Worm (Caenorhabditis elegans) whole organism, late embryonic: Measurements from ENCODE around the gene F46G10.4.

Experiments
- K09A11.1 ChIP-seq: sonication (generic microtip); optimal IDR thresholded peaks from 2 replicates; lab custom pipeline; 2017; ENCODE audit warnings: antibody characterized with exemption, mild to moderate bottlenecking, missing genetic modification characterization, missing compliant biosample characterization; ENCODE audit not compliant: insufficient read depth
- ceh-14 ChIP-seq: sonication (generic microtip); optimal IDR thresholded peaks from 2 replicates; lab custom pipeline; 2016; ENCODE audit warnings: missing genotype, missing genetic modification characterization, missing compliant biosample characterization
- ceh-18 ChIP-seq: sonication (generic microtip); optimal IDR thresholded peaks from 2 replicates; lab custom pipeline; 2016; ENCODE audit warnings: missing genetic modification characterization, missing compliant biosample characterization
- ceh-19 ChIP-seq: fragments of 200-800 bp; sonication (Bioruptor generic); optimal IDR thresholded peaks from 2 replicates; lab custom pipeline; 2018; ENCODE audit warnings: mild to moderate bottlenecking, missing genetic modification characterization, missing compliant biosample characterization
- ceh-22 ChIP-seq: sonication (generic microtip); optimal IDR thresholded peaks from 2 replicates; lab custom pipeline; 2017; ENCODE audit warnings: missing biosample characterization, missing genetic modification characterization
- ceh-24 ChIP-seq: sonication (generic microtip); optimal IDR thresholded peaks from 2 replicates; lab custom pipeline; 2016; ENCODE audit warnings: mild to moderate bottlenecking, missing genetic modification characterization, missing compliant biosample characterization
- ceh-31 ChIP-seq: sonication (generic microtip); optimal IDR thresholded peaks from 2 replicates; lab custom pipeline; 2016; ENCODE audit warnings: missing genetic modification characterization, missing compliant biosample characterization
- ceh-45 ChIP-seq: fragments of 200-800 bp; sonication (Bioruptor generic); IDR thresholded peaks from 2 replicates; pipeline ENCODE4 v1.3.6; 2022; ENCODE audit warnings: missing genetic modification reagents, missing genetic modification characterization, missing compliant biosample characterization
- ceh-6 ChIP-seq: fragments of 200-800 bp; sonication (Bioruptor generic); optimal IDR thresholded peaks from 2 replicates; lab custom pipeline; 2018; ENCODE audit warnings: mild to moderate bottlenecking, missing genetic modification characterization, missing compliant biosample characterization
- ceh-9 ChIP-seq: sonication (generic microtip); optimal IDR thresholded peaks from 2 replicates; lab custom pipeline; 2016; ENCODE audit warnings: mild to moderate bottlenecking, missing genetic modification characterization, inconsistent platforms, missing compliant biosample characterization
- che-1 ChIP-seq: sonication (generic microtip); optimal IDR thresholded peaks from 2 replicates; lab custom pipeline; 2016; ENCODE audit warnings: mild to moderate bottlenecking, missing genetic modification characterization, missing compliant biosample characterization
- dmd-4 ChIP-seq: sonication (generic microtip); optimal IDR thresholded peaks from 2 replicates; lab custom pipeline; 2016; ENCODE audit warnings: borderline replicate concordance, missing genetic modification characterization, missing compliant biosample characterization
- elt-2 ChIP-seq: sonication (generic microtip); optimal IDR thresholded peaks from 2 replicates; lab custom pipeline; 2016; ENCODE audit warnings: missing genetic modification reagents, missing genetic modification characterization, missing compliant biosample characterization
- elt-4 ChIP-seq: sonication (generic microtip); optimal IDR thresholded peaks from 2 replicates; lab custom pipeline; 2016; ENCODE audit warnings: missing genetic modification characterization, missing compliant biosample characterization
- fkh-10 ChIP-seq: fragments of 150-350 bp; optimal IDR thresholded peaks from 2 replicates; lab custom pipeline; 2014; ENCODE audit warnings: missing biosample characterization, missing genetic modification reagents, missing genetic modification characterization
- gmeb-2 ChIP-seq: sonication (generic microtip); optimal IDR thresholded peaks from 2 replicates; lab custom pipeline; 2016; ENCODE audit warnings: missing genetic modification characterization, inconsistent platforms, missing compliant biosample characterization
- hlh-30 ChIP-seq: sonication (generic microtip); optimal IDR thresholded peaks from 2 replicates; lab custom pipeline; 2017; ENCODE audit warnings: antibody characterized with exemption, missing genetic modification characterization, missing compliant biosample characterization; ENCODE audit not compliant: insufficient read depth
- hlh-6 ChIP-seq: sonication (generic microtip); optimal IDR thresholded peaks from 2 replicates; lab custom pipeline; 2016; ENCODE audit warnings: missing genotype, missing genetic modification characterization, missing compliant biosample characterization
- hlh-8 ChIP-seq: sonication (generic microtip); optimal IDR thresholded peaks from 2 replicates; lab custom pipeline; 2016; ENCODE audit warnings: missing genotype, missing genetic modification characterization, missing compliant biosample characterization
- madf-2 ChIP-seq: sonication (generic microtip); optimal IDR thresholded peaks from 2 replicates; lab custom pipeline; 2017; ENCODE audit warnings: missing genetic modification characterization, missing compliant biosample characterization
- mec-3 ChIP-seq: sonication (generic microtip); optimal IDR thresholded peaks from 2 replicates; lab custom pipeline; 2016; ENCODE audit warnings: borderline replicate concordance, missing genetic modification characterization, missing compliant biosample characterization
- nfya-1 ChIP-seq: sonication (generic microtip); optimal IDR thresholded peaks from 2 replicates; lab custom pipeline; 2017; ENCODE audit warnings: missing genetic modification characterization, mild to moderate bottlenecking, missing compliant biosample characterization, antibody characterized with exemption, moderate library complexity
- pax-1 ChIP-seq: fragments of 150-350 bp; optimal IDR thresholded peaks from 2 replicates; lab custom pipeline; 2014; ENCODE audit warnings: missing biosample characterization, missing genetic modification characterization
- pha-4 ChIP-seq: fragments of 150-350 bp; optimal IDR thresholded peaks from 2 replicates; lab custom pipeline; 2018; ENCODE audit warnings: missing biosample characterization, missing genetic modification reagents, missing genetic modification characterization
- pros-1 ChIP-seq: fragments of 150-350 bp; optimal IDR thresholded peaks from 2 replicates; lab custom pipeline; 2014; ENCODE audit warnings: missing biosample characterization, missing genetic modification reagents, missing genetic modification characterization
- sox-2 ChIP-seq: fragments of 200-800 bp; sonication (Bioruptor generic); IDR thresholded peaks from 2 replicates; pipeline ENCODE4 v1.3.6; 2022; ENCODE audit warnings: missing genetic modification reagents, missing genetic modification characterization, missing compliant biosample characterization
- sox-4 ChIP-seq: sonication (generic microtip); optimal IDR thresholded peaks from 2 replicates; lab custom pipeline; 2017; ENCODE audit warnings: mild to moderate bottlenecking, missing genetic modification characterization, inconsistent platforms, missing compliant biosample characterization
- syd-9 ChIP-seq: sonication (generic microtip); optimal IDR thresholded peaks from 2 replicates; lab custom pipeline; 2016; ENCODE audit warnings: mild to moderate bottlenecking, missing genetic modification characterization, moderate library complexity, missing compliant biosample characterization
- tbx-2 ChIP-seq: sonication (generic microtip); optimal IDR thresholded peaks from 2 replicates; lab custom pipeline; 2016; ENCODE audit warnings: missing genetic modification characterization, missing compliant biosample characterization
- ttx-3 ChIP-seq: sonication (generic microtip); optimal IDR thresholded peaks from 2 replicates; lab custom pipeline; 2016; ENCODE audit warnings: missing genetic modification reagents, missing genetic modification characterization, missing compliant biosample characterization
- unc-3 ChIP-seq, 2 experiments: fragments of 200-800 bp in 1 of 2; sonication (Bioruptor generic) in 1 of 2; sonication (generic microtip) in 1 of 2; conservative IDR thresholded peaks in 1 of 2; optimal IDR thresholded peaks in 1 of 2; 2 replicates each; pipeline versions ENCODE4 v1.3.6 to Lab custom; 2016 to 2022; ENCODE audit warnings: missing compliant biosample characterization in 2 of 2, missing genetic modification characterization in 2 of 2, missing genetic modification reagents in 1 of 2
- unc-55 ChIP-seq: sonication (generic microtip); optimal IDR thresholded peaks from 2 replicates; lab custom pipeline; 2017; ENCODE audit warnings: missing biosample characterization, missing genetic modification reagents, missing genetic modification characterization
- ztf-16 ChIP-seq: sonication (generic microtip); optimal IDR thresholded peaks from 2 replicates; lab custom pipeline; 2017; ENCODE audit warnings: missing genetic modification characterization, missing compliant biosample characterization

Gene F46G10.4

ce11 chrX:13353530-13353929 lies 19.7 kb downstream of the F46G10.4 start:
- no peak for TF ChIP-seq che-1 (tag; lab: Kevin White, UChicago)
- TF ChIP-seq, all 69 proteins: peak for 0

ce11 chrX:13354672-13355407 lies 21.0 kb downstream of the F46G10.4 start:
- no peak for TF ChIP-seq fkh-10 (GFP tag; lab: Kevin White, UChicago)
- TF ChIP-seq elt-2 (tag; lab: Kevin White, UChicago) = no peak
- TF ChIP-seq sox-4 (tag; lab: Kevin White, UChicago) = no peak
- TF ChIP-seq unc-3 (GFP tag; conservative IDR thresholded peaks at IDR 0.05; lab: Robert Waterston, UW) = no peak
- TF ChIP-seq unc-3 (tag; optimal IDR thresholded peaks at IDR 0.05; lab: Kevin White, UChicago) = no peak
- no peak for TF ChIP-seq ttx-3 (tag; lab: Kevin White, UChicago)
- no peak for TF ChIP-seq nfya-1 (tag; lab: Kevin White, UChicago)
- TF ChIP-seq ceh-31 = no peak
- TF ChIP-seq ceh-14 (tag; lab: Kevin White, UChicago) = no peak
- TF ChIP-seq, all 69 proteins: peak for 0

ce11 chrX:13356469-13356868 lies 22.6 kb downstream of the F46G10.4 start:
- TF ChIP-seq madf-2 (tag; lab: Kevin White, UChicago) (no peak), gmeb-2 (tag; lab: Kevin White, UChicago) (no peak), ceh-24 (tag; lab: Kevin White, UChicago) (no peak), tbx-2 (tag; lab: Kevin White, UChicago) (no peak), elt-4 (tag; lab: Kevin White, UChicago) (no peak), ztf-16 (no peak), fkh-10 (GFP tag; lab: Kevin White, UChicago) (no peak), ceh-45 (GFP tag; lab: Robert Waterston, UW) (no peak), dmd-4 (tag; lab: Kevin White, UChicago) (no peak), ceh-9 (no peak), ceh-6 (GFP tag; lab: Kevin White, UChicago) (no peak)

ce11 chrX:13357673-13358072 lies 23.8 kb downstream of the F46G10.4 start:
- no peak for TF ChIP-seq pax-1 (tag; lab: Kevin White, UChicago)
- no peak for TF ChIP-seq ceh-31

- no peak for TF ChIP-seq ceh-9
- no peak for TF ChIP-seq sox-2 (GFP tag; lab: Robert Waterston, UW)
- TF ChIP-seq ceh-19 (GFP tag; lab: Kevin White, UChicago) = no peak
- TF ChIP-seq hlh-30 = peak; percentile 93
- no peak for TF ChIP-seq K09A11.1 (tag; lab: Kevin White, UChicago)
- TF ChIP-seq hlh-8 (tag; lab: Kevin White, UChicago) = no peak
- TF ChIP-seq unc-55 (GFP tag; lab: Kevin White, UChicago) = no peak
- no peak for TF ChIP-seq mec-3 (tag; lab: Kevin White, UChicago)
- peak; percentile 2 for TF ChIP-seq ceh-31
- TF ChIP-seq pros-1 (tag; lab: Kevin White, UChicago) = no peak
- no peak for TF ChIP-seq syd-9 (tag; lab: Kevin White, UChicago)
- TF ChIP-seq fkh-10 (GFP tag; lab: Kevin White, UChicago) = no peak
- no peak for TF ChIP-seq che-1 (tag; lab: Kevin White, UChicago)
- TF ChIP-seq nfya-1 (tag; lab: Kevin White, UChicago) = no peak
- no peak for TF ChIP-seq hlh-6 (tag; lab: Kevin White, UChicago)
- TF ChIP-seq ceh-18 (tag; lab: Kevin White, UChicago) = peak; percentile 59
- no peak for TF ChIP-seq pha-4 (tag; lab: Kevin White, UChicago)
- TF ChIP-seq tbx-2 (tag; lab: Kevin White, UChicago) = peak; percentile 22
- no peak for TF ChIP-seq ceh-22 (tag; lab: Kevin White, UChicago)
Observed at ce11 chrX:13358573-13358972, 24.7 kb downstream of the F46G10.4 start.
